In genomic region chrIV:3654214-3654613, ce11 we compare ENCODE assay signal across 8 worm cellular contexts.
TF ChIP-seq lines count a peak whose summit lies in the region.

No protein-coding gene starts in this region.

TF ChIP-seq in whole organism, L1 larva, 84 proteins besides CTCF, POLR2A, EP300 and RAD21 (continues in another document):
- TF ChIP-seq mef-2 (tag; optimal IDR thresholded peaks at IDR 0.05; lab: Kevin White, UChicago): peak; percentile 16
- TF ChIP-seq ama-1 (optimal IDR thresholded peaks at IDR 0.05; lab: Kevin White, UChicago): no peak
- TF ChIP-seq nhr-11 (tag; optimal IDR thresholded peaks at IDR 0.05; lab: Kevin White, UChicago): peak; percentile 28
- peak; percentile 84 for TF ChIP-seq unc-130 (tag; optimal IDR thresholded peaks at IDR 0.05; lab: Kevin White, UChicago)
- peak; percentile 70 for TF ChIP-seq ztf-4 (tag; optimal IDR thresholded peaks at IDR 0.05; lab: Kevin White, UChicago)
- no peak for TF ChIP-seq hlh-4 (tag; optimal IDR thresholded peaks at IDR 0.05; lab: Kevin White, UChicago)
- peak; percentile 68 for TF ChIP-seq swsn-7 (tag; optimal IDR thresholded peaks at IDR 0.05; lab: Kevin White, UChicago)
- no peak for TF ChIP-seq zip-4 (GFP tag; optimal IDR thresholded peaks at IDR 0.05; lab: Kevin White, UChicago)
- no peak for TF ChIP-seq F16B12.6 (tag; optimal IDR thresholded peaks at IDR 0.05; lab: Kevin White, UChicago)
- no peak for TF ChIP-seq ztf-11 (tag; optimal IDR thresholded peaks at IDR 0.05; lab: Kevin White, UChicago)
- TF ChIP-seq nhr-85 (tag; lab: Kevin White, UChicago): peak; percentile 84
- peak; percentile 96 for TF ChIP-seq nhr-71 (tag; optimal IDR thresholded peaks at IDR 0.05; lab: Kevin White, UChicago)

TF ChIP-seq in whole organism, L2 larva, 48 proteins besides CTCF, POLR2A, EP300 and RAD21 (continues in another document):
- no peak for TF ChIP-seq ceh-16 (tag; optimal IDR thresholded peaks at IDR 0.05; lab: Kevin White, UChicago)
- no peak for TF ChIP-seq mbf-1 (tag; optimal IDR thresholded peaks at IDR 0.05; lab: Kevin White, UChicago)
- TF ChIP-seq nhr-10 (tag; optimal IDR thresholded peaks at IDR 0.05; lab: Kevin White, UChicago): no peak
- TF ChIP-seq nhr-21 (tag; optimal IDR thresholded peaks at IDR 0.05; lab: Kevin White, UChicago): peak; percentile 62
- TF ChIP-seq ztf-11 (tag; optimal IDR thresholded peaks at IDR 0.05; lab: Kevin White, UChicago): no peak
- TF ChIP-seq mab-5 (tag; optimal IDR thresholded peaks at IDR 0.05; lab: Kevin White, UChicago): peak; percentile 38
- TF ChIP-seq F13H6.1 (tag; optimal IDR thresholded peaks at IDR 0.05; lab: Kevin White, UChicago): peak; percentile 95
- no peak for TF ChIP-seq unc-39 (tag; optimal IDR thresholded peaks at IDR 0.05; lab: Kevin White, UChicago)
- TF ChIP-seq ZK546.5 (tag; optimal IDR thresholded peaks at IDR 0.05; lab: Kevin White, UChicago): no peak
- no peak for TF ChIP-seq skn-1 (tag; optimal IDR thresholded peaks at IDR 0.05; lab: Kevin White, UChicago)
- no peak for TF ChIP-seq nhr-77 (tag; optimal IDR thresholded peaks at IDR 0.05; lab: Kevin White, UChicago)
- TF ChIP-seq elt-3 (tag; optimal IDR thresholded peaks at IDR 0.05; lab: Kevin White, UChicago): no peak

TF ChIP-seq in whole organism, L3 larva, 47 proteins besides CTCF, POLR2A, EP300 and RAD21 (continues in another document):
- TF ChIP-seq nhr-43 (tag; optimal IDR thresholded peaks at IDR 0.05; lab: Kevin White, UChicago; ENCODE audit: poor library complexity, severe bottlenecking): no peak
- TF ChIP-seq egl-27 (tag; optimal IDR thresholded peaks at IDR 0.05; lab: Kevin White, UChicago): no peak
- TF ChIP-seq tbx-2 (tag; optimal IDR thresholded peaks at IDR 0.05; lab: Kevin White, UChicago): peak; percentile 59
- peak; percentile 60 for TF ChIP-seq mdl-1 (tag; optimal IDR thresholded peaks at IDR 0.05; lab: Kevin White, UChicago)
- no peak for TF ChIP-seq skn-1 (tag; optimal IDR thresholded peaks at IDR 0.05; lab: Kevin White, UChicago)
- TF ChIP-seq nhr-11 (tag; optimal IDR thresholded peaks at IDR 0.05; lab: Kevin White, UChicago): peak; percentile 18
- no peak for TF ChIP-seq unc-62 (GFP tag; optimal IDR thresholded peaks at IDR 0.05; lab: Kevin White, UChicago)
- TF ChIP-seq lin-39 (tag; optimal IDR thresholded peaks at IDR 0.05; lab: Kevin White, UChicago): no peak
- TF ChIP-seq elt-3 (tag; optimal IDR thresholded peaks at IDR 0.05; lab: Kevin White, UChicago): peak in 1 of 3 experiments; percentile 6
- TF ChIP-seq mml-1 (tag; optimal IDR thresholded peaks at IDR 0.05; lab: Kevin White, UChicago): peak; percentile 95
- TF ChIP-seq nfya-1 (tag; optimal IDR thresholded peaks at IDR 0.05; lab: Kevin White, UChicago; ENCODE audit: insufficient read depth): peak; percentile 62

TF ChIP-seq in whole organism, L4 larva, 104 proteins besides CTCF, POLR2A, EP300 and RAD21 (continues in another document):
- TF ChIP-seq jun-1 (tag; optimal IDR thresholded peaks at IDR 0.05; lab: Kevin White, UChicago) (no peak), lin-1 (GFP tag; IDR thresholded peaks at IDR 0.05; lab: Robert Waterston, UW) (peak; percentile 53; the same call in 1 of the 2 replicates), F37D6.2 (tag; optimal IDR thresholded peaks at IDR 0.05; lab: Kevin White, UChicago) (no peak), zag-1 (tag; optimal IDR thresholded peaks at IDR 0.05; lab: Kevin White, UChicago) (no peak), lim-7 (GFP tag; IDR thresholded peaks at IDR 0.05; lab: Robert Waterston, UW) (no peak), F44E2.7 (GFP tag; IDR thresholded peaks at IDR 0.05; lab: Robert Waterston, UW) (no peak), nhr-48 (tag; optimal IDR thresholded peaks at IDR 0.05; lab: Kevin White, UChicago) (peak; percentile 95), pha-4 (GFP tag; IDR thresholded peaks at IDR 0.05; lab: Robert Waterston, UW) (peak; percentile 39; the same call in 1 of the 2 replicates), pha-4 (tag; optimal IDR thresholded peaks at IDR 0.05; lab: Kevin White, UChicago) (no peak), set-16 (GFP tag; IDR thresholded peaks at IDR 0.05; lab: Robert Waterston, UW) (peak; percentile 58), fos-1 (tag; optimal IDR thresholded peaks at IDR 0.05; lab: Kevin White, UChicago) (no peak), Y75B8A.6 (GFP tag; IDR thresholded peaks at IDR 0.05; lab: Robert Waterston, UW) (0 out of 2 replicates have a peak, but pooled peaks have one; percentile 42)

TF ChIP-seq in whole organism, early embryonic, 17 proteins besides CTCF, POLR2A, EP300 and RAD21:
- TF ChIP-seq tra-4 (tag; optimal IDR thresholded peaks at IDR 0.05; lab: Kevin White, UChicago) (no peak), hmg-4 (GFP tag; optimal IDR thresholded peaks at IDR 0.05; lab: Kevin White, UChicago) (peak; percentile 54), pes-1 (GFP tag; IDR thresholded peaks at IDR 0.05; lab: Robert Waterston, UW) (no peak), scrt-1 (GFP tag; IDR thresholded peaks at IDR 0.05; lab: Robert Waterston, UW) (no peak), ets-7 (tag; optimal IDR thresholded peaks at IDR 0.05; lab: Kevin White, UChicago) (no peak)

TF ChIP-seq in whole organism, late embryonic, 69 proteins besides CTCF, POLR2A, EP300 and RAD21:
- TF ChIP-seq ets-4 (tag; optimal IDR thresholded peaks at IDR 0.05; lab: Kevin White, UChicago) (no peak), rnt-1 (tag; optimal IDR thresholded peaks at IDR 0.05; lab: Kevin White, UChicago) (peak; percentile 78), hlh-30 (tag; optimal IDR thresholded peaks at IDR 0.05; lab: Kevin White, UChicago; ENCODE audit: insufficient read depth) (peak; percentile 30), ceh-18 (tag; optimal IDR thresholded peaks at IDR 0.05; lab: Kevin White, UChicago) (peak; percentile 91), gmeb-2 (tag; optimal IDR thresholded peaks at IDR 0.05; lab: Kevin White, UChicago) (no peak), tbx-7 (tag; optimal IDR thresholded peaks at IDR 0.05; lab: Kevin White, UChicago) (no peak), lin-11 (tag; optimal IDR thresholded peaks at IDR 0.05; lab: Kevin White, UChicago) (no peak), tbx-2 (tag; optimal IDR thresholded peaks at IDR 0.05; lab: Kevin White, UChicago) (peak; percentile 59), dve-1 (tag; optimal IDR thresholded peaks at IDR 0.05; lab: Kevin White, UChicago) (no peak), fax-1 (tag; optimal IDR thresholded peaks at IDR 0.05; lab: Kevin White, UChicago) (no peak), pat-9 (tag; optimal IDR thresholded peaks at IDR 0.05; lab: Kevin White, UChicago) (peak; percentile 12), unc-55 (GFP tag; optimal IDR thresholded peaks at IDR 0.05; lab: Kevin White, UChicago) (peak; percentile 35), ref-2 (tag; optimal IDR thresholded peaks at IDR 0.05; lab: Kevin White, UChicago) (peak; percentile 35), ama-1 (optimal IDR thresholded peaks at IDR 0.05; lab: Kevin White, UChicago) (no peak)

TF ChIP-seq in whole organism, mixed stage, embryonic, 35 proteins besides CTCF, POLR2A, EP300 and RAD21:
- TF ChIP-seq unc-120 (tag; optimal IDR thresholded peaks at IDR 0.05; lab: Kevin White, UChicago; ENCODE audit: poor library complexity, severe bottlenecking) (peak; percentile 76), mep-1 (tag; optimal IDR thresholded peaks at IDR 0.05; lab: Kevin White, UChicago) (no peak), hlh-1 (tag; optimal IDR thresholded peaks at IDR 0.05; lab: Kevin White, UChicago) (peak; percentile 80), unc-62 (GFP tag; optimal IDR thresholded peaks at IDR 0.05; lab: Kevin White, UChicago) (peak; percentile 64), mls-2 (tag; optimal IDR thresholded peaks at IDR 0.05; lab: Kevin White, UChicago) (no peak)

TF ChIP-seq in whole organism, young adult, 124 proteins besides CTCF, POLR2A, EP300 and RAD21 (continues in another document):
- TF ChIP-seq egrh-3 (GFP tag; IDR thresholded peaks at IDR 0.05; lab: Robert Waterston, UW): no peak
- TF ChIP-seq tlf-1 (GFP tag; optimal IDR thresholded peaks at IDR 0.05; lab: Kevin White, UChicago): no peak
- TF ChIP-seq Y53F4B.3 (GFP tag; IDR thresholded peaks at IDR 0.05; lab: Robert Waterston, UW): no peak
- TF ChIP-seq F10E7.11 (tag; optimal IDR thresholded peaks at IDR 0.05; lab: Kevin White, UChicago): no peak
- no peak for TF ChIP-seq lag-1 (GFP tag; IDR thresholded peaks at IDR 0.05; lab: Robert Waterston, UW)
- TF ChIP-seq chd-7 (tag; optimal IDR thresholded peaks at IDR 0.05; lab: Kevin White, UChicago): peak; percentile 41
- TF ChIP-seq zfh-2 (GFP tag; conservative IDR thresholded peaks at IDR 0.05; lab: Robert Waterston, UW): peak; percentile 70
- TF ChIP-seq B0336.3 (GFP tag; IDR thresholded peaks at IDR 0.05; lab: Robert Waterston, UW): 0 out of 2 replicates have a peak, but pooled peaks have one; percentile 23
- TF ChIP-seq snpc-1.1 (tag; optimal IDR thresholded peaks at IDR 0.05; lab: Kevin White, UChicago; ENCODE audit: insufficient read depth): no peak
- TF ChIP-seq snpc-4 (GFP tag; optimal IDR thresholded peaks at IDR 0.05; lab: Kevin White, UChicago): no peak
- no peak for TF ChIP-seq snpc-4 (tag; optimal IDR thresholded peaks at IDR 0.05; lab: Kevin White, UChicago)
- TF ChIP-seq F57C9.4 (tag; optimal IDR thresholded peaks at IDR 0.05; lab: Kevin White, UChicago): no peak
- no peak for TF ChIP-seq ztf-28 (GFP tag; IDR thresholded peaks at IDR 0.05; lab: Robert Waterston, UW)
- TF ChIP-seq madf-3 (GFP tag; IDR thresholded peaks at IDR 0.05; lab: Robert Waterston, UW): no peak
- TF ChIP-seq aptf-2 (GFP tag; conservative IDR thresholded peaks at IDR 0.05; lab: Robert Waterston, UW): no peak
- TF ChIP-seq ekl-4 (GFP tag; IDR thresholded peaks at IDR 0.05; lab: Robert Waterston, UW): no peak
- no peak for TF ChIP-seq ets-4 (GFP tag; optimal IDR thresholded peaks at IDR 0.05; lab: Kevin White, UChicago)
- 0 out of 2 replicates have a peak, but pooled peaks have one; percentile 53 for TF ChIP-seq egl-44 (GFP tag; IDR thresholded peaks at IDR 0.05; lab: Robert Waterston, UW)
- no peak for TF ChIP-seq lin-40 (tag; optimal IDR thresholded peaks at IDR 0.05; lab: Kevin White, UChicago)
- TF ChIP-seq cebp-2 (GFP tag; IDR thresholded peaks at IDR 0.05; lab: Robert Waterston, UW): no peak
- TF ChIP-seq C06A6.2 (GFP tag; conservative IDR thresholded peaks at IDR 0.05; lab: Robert Waterston, UW): 0 out of 2 replicates have a peak, but pooled peaks have one; percentile 17
- TF ChIP-seq nhr-27 (tag; optimal IDR thresholded peaks at IDR 0.05; lab: Kevin White, UChicago): no peak
- no peak for TF ChIP-seq nhr-120 (GFP tag; IDR thresholded peaks at IDR 0.05; lab: Robert Waterston, UW)
- TF ChIP-seq lsy-27 (tag; optimal IDR thresholded peaks at IDR 0.05; lab: Kevin White, UChicago; ENCODE audit: borderline replicate concordance, insufficient read depth): no peak
- TF ChIP-seq hsf-1 (GFP tag; IDR thresholded peaks at IDR 0.05; lab: Robert Waterston, UW): peak; percentile 62; the same call in 1 of the 2 replicates
- no peak for TF ChIP-seq Y95B8A.8 (GFP tag; IDR thresholded peaks at IDR 0.05; lab: Robert Waterston, UW)
- TF ChIP-seq K11D2.4 (GFP tag; IDR thresholded peaks at IDR 0.05; lab: Robert Waterston, UW): peak; percentile 82
- no peak for TF ChIP-seq pbrm-1 (GFP tag; IDR thresholded peaks at IDR 0.05; lab: Robert Waterston, UW)
- no peak for TF ChIP-seq zim-3 (tag; optimal IDR thresholded peaks at IDR 0.05; lab: Kevin White, UChicago)
